Fruit fly (Drosophila melanogaster) whole organism, wandering third instar larva: Measurements from ENCODE around the gene CAH7.

Experiments
- Mio ChIP-seq: sonication (Bioruptor generic); optimal IDR thresholded peaks from 2 replicates; lab custom pipeline; 2016; ENCODE audit warnings: missing biosample characterization, missing genetic modification characterization
- Rel ChIP-seq, 2 experiments: fragments of 200-800 bp; sonication (Bioruptor generic) in 1 of 2; optimal IDR thresholded peaks; 2 replicates in 1 of 2; 3 replicates in 1 of 2; lab custom pipeline; 2016 to 2019; ENCODE audit warnings: mild to moderate bottlenecking in 2 of 2, missing biosample characterization in 2 of 2, missing genetic modification characterization in 2 of 2, moderate library complexity in 1 of 2
- br ChIP-seq: fragments of 200-800 bp; sonication (Bioruptor generic); optimal IDR thresholded peaks from 2 replicates; lab custom pipeline; 2016; ENCODE audit warnings: missing biosample characterization, missing genetic modification characterization
- lola ChIP-seq: fragments of >200 bp; optimal IDR thresholded peaks from 2 replicates; lab custom pipeline; 2017; ENCODE audit warnings: missing biosample characterization, missing genetic modification characterization
- pan ChIP-seq: fragments of >200 bp; optimal IDR thresholded peaks from 2 replicates; lab custom pipeline; 2017
- rgr ChIP-seq: fragments of 200-800 bp; sonication (Bioruptor generic); optimal IDR thresholded peaks from 3 replicates; lab custom pipeline; 2016; ENCODE audit warnings: missing biosample characterization, mild to moderate bottlenecking, missing genetic modification characterization
- sv ChIP-seq: fragments of 200-800 bp; sonication (Bioruptor generic); optimal IDR thresholded peaks from 3 replicates; lab custom pipeline; 2016; ENCODE audit warnings: missing biosample characterization, missing genetic modification characterization
- tai ChIP-seq: sonication (Bioruptor generic); optimal IDR thresholded peaks from 2 replicates; lab custom pipeline; 2016; ENCODE audit warnings: missing biosample characterization, missing genetic modification characterization
- usp ChIP-seq: fragments of >200 bp; optimal IDR thresholded peaks from 2 replicates; lab custom pipeline; 2017; ENCODE audit warnings: missing biosample characterization, missing genetic modification characterization
- woc ChIP-seq: sonication (Bioruptor generic); optimal IDR thresholded peaks from 2 replicates; lab custom pipeline; 2016; ENCODE audit warnings: missing biosample characterization, mild to moderate bottlenecking, missing genetic modification characterization

DNA sequence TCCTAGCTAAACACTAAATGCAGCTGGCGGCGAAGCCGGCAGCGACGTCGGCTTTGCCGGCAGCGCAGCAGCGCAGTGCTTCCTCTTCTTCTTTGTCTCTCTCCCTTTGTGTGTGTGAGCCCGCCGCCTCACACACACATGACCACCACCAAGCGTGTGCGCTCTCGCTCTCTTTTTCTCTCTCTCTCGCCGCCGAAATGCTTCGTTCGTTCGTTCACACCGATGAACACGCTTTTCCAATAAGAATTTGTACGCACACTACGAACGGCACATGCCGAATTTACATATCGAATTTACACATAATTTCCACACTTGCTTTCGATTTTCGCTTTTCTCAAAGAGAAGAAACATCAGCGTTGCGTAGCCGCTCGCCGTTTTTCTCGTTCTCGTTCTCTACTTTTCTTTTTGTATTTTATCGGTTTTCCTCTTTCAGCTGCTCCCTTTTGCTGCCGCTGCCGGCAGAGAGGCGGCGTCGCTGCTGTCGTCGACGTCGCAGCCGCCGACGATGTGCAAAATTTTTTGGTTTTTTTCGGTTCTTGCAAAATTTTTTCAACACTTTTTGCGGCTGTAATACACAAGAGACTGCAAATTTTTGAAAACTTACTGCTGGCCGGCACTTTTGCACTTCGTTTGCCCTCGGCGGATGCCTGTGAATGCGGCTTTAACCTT, 2.7 kb upstream of the CAH7 start:
- TF ChIP-seq Mio (GFP tag; lab: Kevin White, UChicago) (no peak), Rel (GFP tag; optimal IDR thresholded peaks at IDR 0.05; lab: Kevin White, UChicago) (no peak), Rel (tag; optimal IDR thresholded peaks at IDR 0.05; lab: Kevin White, UChicago) (no peak), tai (GFP tag; lab: Kevin White, UChicago) (no peak), woc (GFP tag; lab: Kevin White, UChicago) (no peak), br (no peak), sv (no peak), rgr (GFP tag; lab: Kevin White, UChicago) (no peak), pan (lab: Kevin White, UChicago) (no peak), usp (no peak), lola (GFP tag; lab: Kevin White, UChicago) (no peak)
